Fruit fly (Drosophila melanogaster): Measurements from ENCODE around the gene Grl36b.

- TF ChIP-seq Dll (optimal IDR thresholded peaks at IDR 0.05) (no peak), CG8478 (optimal IDR thresholded peaks at IDR 0.05) (no peak), pan (optimal IDR thresholded peaks at IDR 0.05) (no peak), psq (optimal IDR thresholded peaks at IDR 0.05) (no peak)
These were observed 25.0 kb upstream of the Grl36b start for dm6 chr2L:18150393-18151133.
